Worm (Caenorhabditis elegans) whole organism, L4 larva: ENCODE measurements around the gene Y11D7A.19.

Experiments used
- F10B5.3 ChIP-seq: sonication (generic microtip); optimal IDR thresholded peaks from 2 replicates; lab custom pipeline; 2016; ENCODE audit warnings: mild to moderate bottlenecking, missing genetic modification characterization, missing compliant biosample characterization
- F49E8.2 ChIP-seq: sonication (generic microtip); optimal IDR thresholded peaks from 2 replicates; lab custom pipeline; 2016; ENCODE audit warnings: missing compliant biosample characterization, mild to moderate bottlenecking, missing genetic modification characterization, borderline replicate concordance
- T20F7.1 ChIP-seq: fragments of 200-800 bp; sonication (Bioruptor generic); optimal IDR thresholded peaks from 2 replicates; lab custom pipeline; 2018; ENCODE audit warnings: mild to moderate bottlenecking, missing genetic modification characterization, missing compliant biosample characterization
- Y105C5A.15 ChIP-seq: fragments of 200-800 bp; sonication (Bioruptor generic); IDR thresholded peaks from 2 replicates; pipeline ENCODE4 v1.3.6; 2022; ENCODE audit warnings: missing genetic modification characterization, missing compliant biosample characterization
- Y48G9A.11 ChIP-seq: fragments of 200-800 bp; sonication (Bioruptor generic); IDR thresholded peaks from 2 replicates; pipeline ENCODE4 v1.3.6; 2022; ENCODE audit warnings: missing genetic modification reagents, missing genetic modification characterization, missing compliant biosample characterization
- Y5F2A.4 ChIP-seq: fragments of 200-800 bp; sonication (Bioruptor generic); optimal IDR thresholded peaks from 2 replicates; lab custom pipeline; 2018; ENCODE audit warnings: mild to moderate bottlenecking, missing genetic modification characterization, missing compliant biosample characterization
- aha-1 ChIP-seq: fragments of 150-350 bp; peaks from one replicate; lab custom pipeline; 2014; ENCODE audit warnings: missing biosample characterization, missing genetic modification characterization
- ama-1 ChIP-seq: fragments of 150-350 bp; optimal IDR thresholded peaks from 2 replicates; lab custom pipeline; 2014; ENCODE audit warnings: inconsistent platforms, mixed read lengths
- attf-4 ChIP-seq: sonication (generic microtip); optimal IDR thresholded peaks from 3 replicates; lab custom pipeline; 2017; ENCODE audit warnings: missing biosample characterization, missing genetic modification characterization
- ceh-62 ChIP-seq: sonication (generic microtip); optimal IDR thresholded peaks from 2 replicates; lab custom pipeline; 2017; ENCODE audit warnings: missing biosample characterization, missing genetic modification characterization
- ces-1 ChIP-seq: fragments of 150-350 bp; sonication (generic microtip); optimal IDR thresholded peaks from 4 replicates; lab custom pipeline; 2014; ENCODE audit warnings: missing biosample characterization, missing genetic modification reagents, missing genetic modification characterization
- daf-12 ChIP-seq: fragments of 150-350 bp; optimal IDR thresholded peaks from 2 replicates; lab custom pipeline; 2014; ENCODE audit warnings: missing biosample characterization, missing genetic modification reagents, missing genetic modification characterization
- daf-16 ChIP-seq, 3 experiments: sonication (generic microtip); optimal IDR thresholded peaks; 2 replicates each; lab custom pipeline; 2016 to 2017; ENCODE audit warnings: missing genetic modification characterization in 3 of 3, missing genetic modification reagents in 3 of 3, mild to moderate bottlenecking in 2 of 3, missing compliant biosample characterization in 2 of 3, missing biosample characterization in 1 of 3, moderate library complexity in 1 of 3
- dmd-6 ChIP-seq: fragments of 200-800 bp; sonication (Bioruptor generic); IDR thresholded peaks from 2 replicates; pipeline ENCODE4 v1.3.6; 2022; ENCODE audit warnings: missing genetic modification reagents, missing genetic modification characterization, missing compliant biosample characterization
- dve-1 ChIP-seq: sonication (generic microtip); optimal IDR thresholded peaks from 2 replicates; lab custom pipeline; 2017; ENCODE audit warnings: antibody characterized with exemption, mild to moderate bottlenecking, missing genetic modification characterization, missing compliant biosample characterization; ENCODE audit not compliant: insufficient read depth
- hlh-11 ChIP-seq: fragments of 200-800 bp; sonication (Bioruptor generic); optimal IDR thresholded peaks from 2 replicates; lab custom pipeline; 2018; ENCODE audit warnings: mild to moderate bottlenecking, missing genetic modification characterization, missing compliant biosample characterization
- hlh-30 ChIP-seq: sonication (generic microtip); optimal IDR thresholded peaks from 2 replicates; lab custom pipeline; 2017; ENCODE audit warnings: antibody characterized with exemption, mild to moderate bottlenecking, missing genetic modification characterization, missing compliant biosample characterization; ENCODE audit not compliant: insufficient read depth
- hmg-1.1 ChIP-seq: fragments of 200-800 bp; sonication (Bioruptor generic); IDR thresholded peaks from 2 replicates; pipeline ENCODE4 v1.3.6; 2022; ENCODE audit warnings: missing genetic modification reagents, missing genetic modification characterization, missing compliant biosample characterization
- lim-7 ChIP-seq: fragments of 200-800 bp; sonication (Bioruptor generic); IDR thresholded peaks from 2 replicates; pipeline ENCODE4 v1.3.6; 2022; ENCODE audit warnings: missing genetic modification characterization, missing compliant biosample characterization
- madf-5 ChIP-seq, 2 experiments: fragments of 200-800 bp; sonication (Bioruptor generic); IDR thresholded peaks; 2 replicates each; pipeline ENCODE4 v1.3.6; 2022; ENCODE audit warnings: missing compliant biosample characterization in 2 of 2, missing genetic modification characterization in 2 of 2
- mes-2 ChIP-seq: sonication (generic microtip); optimal IDR thresholded peaks from 2 replicates; lab custom pipeline; 2016; ENCODE audit warnings: missing genotype, mild to moderate bottlenecking, missing genetic modification characterization, missing compliant biosample characterization; ENCODE audit not compliant: poor library complexity, severe bottlenecking
- mxl-3 ChIP-seq: fragments of 200-800 bp; sonication (Bioruptor generic); optimal IDR thresholded peaks from 2 replicates; lab custom pipeline; 2018; ENCODE audit warnings: mild to moderate bottlenecking, missing genetic modification characterization, missing compliant biosample characterization
- nhr-11 ChIP-seq: fragments of 150-350 bp; optimal IDR thresholded peaks from 2 replicates; lab custom pipeline; 2014; ENCODE audit warnings: missing biosample characterization, missing genetic modification characterization
- nhr-28 ChIP-seq: fragments of 150-350 bp; optimal IDR thresholded peaks from 2 replicates; lab custom pipeline; 2014; ENCODE audit warnings: missing biosample characterization, missing genetic modification characterization
- nhr-41 ChIP-seq: fragments of 200-800 bp; sonication (Bioruptor generic); IDR thresholded peaks from 2 replicates; pipeline ENCODE4 v1.3.6; 2022; ENCODE audit warnings: missing genetic modification reagents, missing genetic modification characterization, missing compliant biosample characterization
- nhr-42 ChIP-seq: fragments of 200-800 bp; sonication (Bioruptor generic); IDR thresholded peaks from 2 replicates; pipeline ENCODE4 v1.3.6; 2022; ENCODE audit warnings: missing genetic modification characterization, missing compliant biosample characterization
- nhr-6 ChIP-seq: fragments of 150-350 bp; optimal IDR thresholded peaks from 2 replicates; lab custom pipeline; 2014; ENCODE audit warnings: missing biosample characterization, missing genetic modification characterization
- nhr-77 ChIP-seq: fragments of 150-350 bp; optimal IDR thresholded peaks from 2 replicates; lab custom pipeline; 2014; ENCODE audit warnings: missing biosample characterization, missing genetic modification characterization
- php-3 ChIP-seq: fragments of 200-800 bp; sonication (Bioruptor generic); IDR thresholded peaks from 2 replicates; pipeline ENCODE4 v1.3.6; 2022; ENCODE audit warnings: missing genetic modification reagents, missing genetic modification characterization, missing compliant biosample characterization
- pqm-1 ChIP-seq: sonication (generic microtip); optimal IDR thresholded peaks from 2 replicates; lab custom pipeline; 2017; ENCODE audit warnings: missing biosample characterization, missing genetic modification characterization
- sdz-12 ChIP-seq: fragments of 200-800 bp; sonication (Bioruptor generic); optimal IDR thresholded peaks from 2 replicates; lab custom pipeline; 2018; ENCODE audit warnings: mild to moderate bottlenecking, missing genetic modification characterization, missing compliant biosample characterization
- skn-1 ChIP-seq: fragments of 150-350 bp; optimal IDR thresholded peaks from 2 replicates; lab custom pipeline; 2014; ENCODE audit warnings: missing biosample characterization, missing genetic modification characterization
- spr-1 ChIP-seq: sonication (generic microtip); optimal IDR thresholded peaks from 2 replicates; lab custom pipeline; 2016; ENCODE audit warnings: mild to moderate bottlenecking, missing genetic modification characterization, missing compliant biosample characterization
- spr-3 ChIP-seq: fragments of 200-800 bp; sonication (Bioruptor generic); optimal IDR thresholded peaks from 2 replicates; lab custom pipeline; 2018; ENCODE audit warnings: mild to moderate bottlenecking, missing genetic modification characterization, missing compliant biosample characterization
- tra-1 ChIP-seq: fragments of 200-800 bp; sonication (Bioruptor generic); IDR thresholded peaks from 2 replicates; pipeline ENCODE4 v1.3.6; 2022; ENCODE audit warnings: missing genetic modification reagents, missing genetic modification characterization, missing compliant biosample characterization
- unc-130 ChIP-seq: sonication (generic microtip); optimal IDR thresholded peaks from 2 replicates; lab custom pipeline; 2016; ENCODE audit warnings: missing genetic modification reagents, missing genetic modification characterization, missing compliant biosample characterization
- unc-39 ChIP-seq: sonication (generic microtip); optimal IDR thresholded peaks from 2 replicates; lab custom pipeline; 2017; ENCODE audit warnings: missing biosample characterization, missing genetic modification characterization
- unc-62 ChIP-seq, 3 experiments: fragments of 150-350 bp in 1 of 3; sonication (generic microtip); optimal IDR thresholded peaks in 2 of 3; peaks in 1 of 3; 1 replicate in 1 of 3; 2 replicates in 2 of 3; lab custom pipeline; 2014 to 2017; ENCODE audit warnings: missing biosample characterization in 3 of 3, missing genetic modification characterization in 3 of 3, missing genetic modification reagents in 3 of 3, missing genotype in 1 of 3
- zfp-2 ChIP-seq: sonication (generic microtip); optimal IDR thresholded peaks from 2 replicates; lab custom pipeline; 2016; ENCODE audit warnings: mild to moderate bottlenecking, missing genetic modification characterization, missing compliant biosample characterization
- zip-11 ChIP-seq: fragments of 200-800 bp; sonication (Bioruptor generic); IDR thresholded peaks from 2 replicates; pipeline ENCODE4 v1.3.6; 2022; ENCODE audit warnings: missing genetic modification characterization, missing compliant biosample characterization

Gene Y11D7A.19

DNA sequence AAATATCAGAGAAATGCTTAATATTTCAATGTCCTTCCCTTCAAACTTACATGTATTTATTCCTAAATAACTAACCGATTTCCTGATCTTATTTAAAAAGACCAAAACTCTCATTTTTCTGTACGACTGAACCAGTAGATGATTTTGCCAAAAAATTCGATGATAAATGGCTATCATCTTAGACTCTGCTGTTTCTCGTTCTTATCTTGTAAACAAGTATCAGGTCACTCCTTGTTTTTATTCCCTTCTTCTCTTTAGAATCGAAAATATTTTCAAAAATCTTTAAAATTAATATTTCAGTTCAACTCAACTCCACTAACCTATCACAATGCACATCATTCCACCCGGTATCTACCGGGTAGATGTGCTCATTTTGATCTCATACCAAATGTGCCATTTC is 48.9 kb downstream of the Y11D7A.19 start, which contains the start of gene C46C2.2:
TSS of gene C46C2.2 (plus strand) at position 301 of the 400 bp plus-strand sequence.
- no peak for TF ChIP-seq spr-3 (GFP tag; lab: Kevin White, UChicago)
- TF ChIP-seq zfp-2 (tag; lab: Kevin White, UChicago) = no peak
- TF ChIP-seq skn-1 (tag; lab: Kevin White, UChicago) = no peak
- no peak for TF ChIP-seq unc-39 (tag; lab: Kevin White, UChicago)
- no peak for TF ChIP-seq zip-11 (GFP tag; lab: Robert Waterston, UW)
- no peak for TF ChIP-seq ama-1 (lab: Kevin White, UChicago)
- TF ChIP-seq hlh-30 (tag; lab: Kevin White, UChicago) = no peak
- no peak for TF ChIP-seq nhr-42 (GFP tag; lab: Robert Waterston, UW)
- TF ChIP-seq nhr-6 (tag; lab: Kevin White, UChicago) = no peak
- no peak for TF ChIP-seq Y105C5A.15 (GFP tag; lab: Robert Waterston, UW)
- TF ChIP-seq madf-5 (GFP tag; IDR thresholded peaks at IDR 0.05; lab: Robert Waterston, UW) = no peak
- no peak for TF ChIP-seq Y5F2A.4 (GFP tag; lab: Kevin White, UChicago)
- no peak for TF ChIP-seq tra-1 (GFP tag; lab: Robert Waterston, UW)

DNA sequence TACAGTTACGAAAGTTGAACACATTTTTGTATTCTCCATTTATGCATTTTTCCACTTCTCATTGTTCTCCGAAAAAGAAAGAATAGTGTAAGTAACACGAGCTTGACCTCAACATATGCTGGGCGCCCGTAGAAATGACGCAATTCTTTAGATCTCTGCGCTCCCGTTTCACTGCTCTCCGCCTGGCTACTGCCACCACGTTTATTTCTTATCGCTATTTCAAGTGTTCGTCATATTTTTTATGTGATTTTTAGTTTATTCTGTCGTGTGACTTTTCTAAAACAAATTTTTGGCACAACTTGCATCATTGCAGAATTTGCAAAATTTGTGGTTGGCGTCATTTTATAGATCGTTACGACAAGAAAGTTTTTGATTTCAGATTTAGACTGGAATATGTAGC is 49.4 kb downstream of the Y11D7A.19 start:
- TF ChIP-seq attf-4 (tag; lab: Kevin White, UChicago) = no peak
- TF ChIP-seq lim-7 = no peak
- TF ChIP-seq nhr-6 (tag; lab: Kevin White, UChicago) = no peak
- TF ChIP-seq zip-11 (GFP tag; lab: Robert Waterston, UW) = no peak
- no peak for TF ChIP-seq Y105C5A.15 (GFP tag; lab: Robert Waterston, UW)
- TF ChIP-seq unc-62 (GFP tag; optimal IDR thresholded peaks at IDR 0.05 in 1 of 2; lab: Kevin White, UChicago) = peak in 1 of 2 experiments; percentile 45
- TF ChIP-seq unc-62 (tag; optimal IDR thresholded peaks at IDR 0.05; lab: Kevin White, UChicago) = no peak
- TF ChIP-seq hmg-1.1 (GFP tag; lab: Robert Waterston, UW) = no peak
- TF ChIP-seq dve-1 (tag; lab: Kevin White, UChicago) = peak; percentile 21
- TF ChIP-seq mes-2 (tag; lab: Kevin White, UChicago) = peak; percentile 9
- peak; percentile 67 for TF ChIP-seq pqm-1 (tag; lab: Kevin White, UChicago)
- no peak for TF ChIP-seq Y48G9A.11 (GFP tag; lab: Robert Waterston, UW)
- TF ChIP-seq unc-130 (GFP tag; lab: Kevin White, UChicago) = no peak
- TF ChIP-seq nhr-28 (tag; lab: Kevin White, UChicago) = peak; percentile 49
- TF ChIP-seq F10B5.3 (tag; lab: Kevin White, UChicago) = no peak
- TF ChIP-seq ceh-62 = no peak
- peak; percentile 63 for TF ChIP-seq hlh-11 (tag; lab: Kevin White, UChicago)
- TF ChIP-seq dmd-6 (GFP tag; lab: Robert Waterston, UW) = peak; percentile 57; the same call in 1 of the 2 replicates
- TF ChIP-seq daf-12 (tag; lab: Kevin White, UChicago) = no peak
- no peak for TF ChIP-seq nhr-11
- TF ChIP-seq ces-1 = no peak
- TF ChIP-seq nhr-41 (GFP tag; lab: Robert Waterston, UW) = no peak
- TF ChIP-seq hlh-30 (tag; lab: Kevin White, UChicago) = peak; percentile 18
- TF ChIP-seq php-3 (GFP tag; lab: Robert Waterston, UW) = peak; percentile 26; the same call in 1 of the 2 replicates
- no peak for TF ChIP-seq zfp-2 (tag; lab: Kevin White, UChicago)
- TF ChIP-seq aha-1 (tag; lab: Kevin White, UChicago) = peak; percentile 13
- no peak for TF ChIP-seq T20F7.1 (GFP tag; lab: Kevin White, UChicago)
- no peak for TF ChIP-seq F49E8.2
- TF ChIP-seq mxl-3 = peak; percentile 15
- no peak for TF ChIP-seq nhr-77
- TF ChIP-seq daf-16 (GFP tag; optimal IDR thresholded peaks at IDR 0.05; lab: Kevin White, UChicago) = no peak
- TF ChIP-seq daf-16 (tag; optimal IDR thresholded peaks at IDR 0.05; lab: Kevin White, UChicago) = peak; percentile 26
- no peak for TF ChIP-seq nhr-42 (GFP tag; lab: Robert Waterston, UW)
- TF ChIP-seq sdz-12 (GFP tag; lab: Kevin White, UChicago) = no peak
- TF ChIP-seq spr-1 (tag; lab: Kevin White, UChicago) = no peak
